Worm (Caenorhabditis elegans) whole organism, young adult: Measurements from ENCODE around the gene mpk-2.
A peak's percentile ranks its signal among the peaks of the same experiment; 100 is the strongest.

ENCODE experiments used
- F39B2.1 ChIP-seq: fragments of 200-800 bp; sonication (Bioruptor generic); IDR thresholded peaks from 2 replicates; pipeline ENCODE4 v1.3.6; 2022; ENCODE audit warnings: missing genetic modification reagents, missing genetic modification characterization, missing compliant biosample characterization
- T07F8.4 ChIP-seq: sonication (generic microtip); optimal IDR thresholded peaks from 2 replicates; lab custom pipeline; 2016; ENCODE audit warnings: mild to moderate bottlenecking, missing genetic modification characterization, moderate library complexity, missing compliant biosample characterization
- Y95B8A.8 ChIP-seq: fragments of 200-800 bp; sonication (Bioruptor generic); IDR thresholded peaks from 2 replicates; pipeline ENCODE4 v1.3.6; 2022; ENCODE audit warnings: missing genetic modification reagents, missing genetic modification characterization, missing compliant biosample characterization
- aptf-2 ChIP-seq: fragments of 200-800 bp; sonication (Bioruptor generic); conservative IDR thresholded peaks from 2 replicates; pipeline ENCODE4 v1.3.6; 2022; ENCODE audit warnings: missing genetic modification reagents, missing genetic modification characterization, missing compliant biosample characterization
- bed-1 ChIP-seq: fragments of 200-800 bp; sonication (Bioruptor generic); IDR thresholded peaks from 2 replicates; pipeline ENCODE4 v1.3.6; 2022; ENCODE audit warnings: missing genetic modification reagents, missing genetic modification characterization, missing compliant biosample characterization
- bed-2 ChIP-seq: fragments of 200-800 bp; sonication (Bioruptor generic); IDR thresholded peaks from 2 replicates; pipeline ENCODE4 v1.3.6; 2022; ENCODE audit warnings: missing genetic modification reagents, missing genetic modification characterization, missing compliant biosample characterization
- cebp-1 ChIP-seq, 2 experiments: fragments of 200-800 bp in 1 of 2; sonication (Bioruptor generic) in 1 of 2; sonication (generic microtip) in 1 of 2; IDR thresholded peaks in 1 of 2; optimal IDR thresholded peaks in 1 of 2; 2 replicates each; pipeline versions ENCODE4 v1.3.6 to Lab custom; 2017 to 2022; ENCODE audit warnings: missing compliant biosample characterization in 2 of 2, missing genetic modification characterization in 2 of 2, mild to moderate bottlenecking in 1 of 2, missing genetic modification reagents in 1 of 2, moderate library complexity in 1 of 2
- cebp-2 ChIP-seq: fragments of 200-800 bp; sonication (Bioruptor generic); IDR thresholded peaks from 2 replicates; pipeline ENCODE4 v1.3.6; 2022; ENCODE audit warnings: missing genetic modification characterization, missing compliant biosample characterization
- ceh-27 ChIP-seq: fragments of 200-800 bp; sonication (Bioruptor generic); optimal IDR thresholded peaks from 2 replicates; lab custom pipeline; 2018; ENCODE audit warnings: mild to moderate bottlenecking, missing genetic modification characterization, moderate library complexity, missing compliant biosample characterization
- ceh-40 ChIP-seq: fragments of 200-800 bp; sonication (Bioruptor generic); IDR thresholded peaks from 2 replicates; pipeline ENCODE4 v1.3.6; 2022; ENCODE audit warnings: missing genetic modification characterization, missing compliant biosample characterization
- ceh-91 ChIP-seq: fragments of 200-800 bp; sonication (Bioruptor generic); IDR thresholded peaks from 2 replicates; pipeline ENCODE4 v1.3.6; 2022; ENCODE audit warnings: missing genetic modification reagents, missing genetic modification characterization, missing compliant biosample characterization
- dox-1 ChIP-seq: fragments of 200-800 bp; sonication (Bioruptor generic); IDR thresholded peaks from 2 replicates; pipeline ENCODE4 v1.3.6; 2022; ENCODE audit warnings: missing genetic modification reagents, missing genetic modification characterization, missing compliant biosample characterization
- dpff-1 ChIP-seq: sonication (generic microtip); optimal IDR thresholded peaks from 2 replicates; lab custom pipeline; 2017; ENCODE audit warnings: mild to moderate bottlenecking, missing genetic modification characterization, missing compliant biosample characterization
- dpl-1 ChIP-seq: fragments of 150-350 bp; optimal IDR thresholded peaks from 2 replicates; lab custom pipeline; 2014; ENCODE audit warnings: missing biosample characterization, missing genetic modification reagents, missing genetic modification characterization
- egl-18 ChIP-seq: fragments of 200-800 bp; sonication (Bioruptor generic); IDR thresholded peaks from 2 replicates; pipeline ENCODE4 v1.3.6; 2022; ENCODE audit warnings: missing genetic modification reagents, missing genetic modification characterization, missing compliant biosample characterization
- egrh-3 ChIP-seq: fragments of 200-800 bp; sonication (Bioruptor generic); IDR thresholded peaks from 2 replicates; pipeline ENCODE4 v1.3.6; 2022; ENCODE audit warnings: missing genetic modification reagents, missing genetic modification characterization, missing compliant biosample characterization
- ets-4 ChIP-seq: fragments of 200-800 bp; sonication (Bioruptor generic); optimal IDR thresholded peaks from 2 replicates; lab custom pipeline; 2018; ENCODE audit warnings: mild to moderate bottlenecking, missing genetic modification characterization, missing compliant biosample characterization
- gei-17 ChIP-seq: fragments of 200-800 bp; sonication (Bioruptor generic); optimal IDR thresholded peaks from 2 replicates; lab custom pipeline; 2018; ENCODE audit warnings: mild to moderate bottlenecking, missing genetic modification characterization, missing compliant biosample characterization
- him-1 ChIP-seq: sonication (generic microtip); optimal IDR thresholded peaks from 2 replicates; lab custom pipeline; 2016; ENCODE audit warnings: missing genotype, missing genetic modification reagents, missing genetic modification characterization, missing compliant biosample characterization
- hlh-12 ChIP-seq: sonication (generic microtip); optimal IDR thresholded peaks from 2 replicates; lab custom pipeline; 2016; ENCODE audit warnings: missing genetic modification characterization, missing compliant biosample characterization
- hlh-26 ChIP-seq: fragments of 200-800 bp; sonication (Bioruptor generic); conservative IDR thresholded peaks from 2 replicates; pipeline ENCODE4 v1.3.6; 2022; ENCODE audit warnings: missing genetic modification reagents, missing genetic modification characterization, missing compliant biosample characterization
- let-607 ChIP-seq, 2 experiments: fragments of 200-800 bp in 1 of 2; sonication (Bioruptor generic) in 1 of 2; sonication (generic microtip) in 1 of 2; optimal IDR thresholded peaks; 2 replicates each; lab custom pipeline; 2016 to 2018; ENCODE audit warnings: mild to moderate bottlenecking in 2 of 2, missing compliant biosample characterization in 2 of 2, missing genetic modification characterization in 2 of 2, moderate library complexity in 2 of 2, missing genotype in 1 of 2
- lin-40 ChIP-seq: sonication (generic microtip); optimal IDR thresholded peaks from 2 replicates; lab custom pipeline; 2016; ENCODE audit warnings: missing genetic modification characterization, mild to moderate bottlenecking, missing compliant biosample characterization, missing genotype, missing genetic modification reagents
- madf-10 ChIP-seq: sonication (generic microtip); optimal IDR thresholded peaks from 2 replicates; lab custom pipeline; 2016; ENCODE audit warnings: mild to moderate bottlenecking, missing genetic modification characterization, missing compliant biosample characterization
- madf-3 ChIP-seq: fragments of 200-800 bp; sonication (Bioruptor generic); IDR thresholded peaks from 2 replicates; pipeline ENCODE4 v1.3.6; 2022; ENCODE audit warnings: missing genetic modification reagents, missing genetic modification characterization, missing compliant biosample characterization
- madf-6 ChIP-seq: fragments of 200-800 bp; sonication (Bioruptor generic); IDR thresholded peaks from 2 replicates; pipeline ENCODE4 v1.3.6; 2022; ENCODE audit warnings: missing genetic modification reagents, missing genetic modification characterization, missing compliant biosample characterization
- nfya-1 ChIP-seq: sonication (generic microtip); optimal IDR thresholded peaks from 2 replicates; lab custom pipeline; 2017; ENCODE audit warnings: antibody characterized with exemption, missing compliant biosample characterization, missing genetic modification characterization, borderline replicate concordance; ENCODE audit not compliant: insufficient read depth
- snpc-1.1 ChIP-seq: sonication (generic microtip); optimal IDR thresholded peaks from 2 replicates; lab custom pipeline; 2017; ENCODE audit warnings: missing genetic modification characterization, mild to moderate bottlenecking, missing compliant biosample characterization, antibody characterized with exemption, moderate library complexity, missing genotype, missing genetic modification reagents; ENCODE audit not compliant: insufficient read depth
- snpc-4 ChIP-seq, 5 experiments: fragments of 150-350 bp in 1 of 5; sonication (generic microtip) in 4 of 5; optimal IDR thresholded peaks; 2 replicates each; lab custom pipeline; 2014 to 2018; ENCODE audit warnings: missing genetic modification characterization in 5 of 5, missing biosample characterization in 3 of 5, antibody characterized with exemption in 2 of 5, mild to moderate bottlenecking in 2 of 5, missing compliant biosample characterization in 2 of 5, missing genotype in 2 of 5, moderate library complexity in 2 of 5, missing genetic modification reagents in 1 of 5
- tbp1 ChIP-seq: fragments of 200-800 bp; sonication (Bioruptor generic); optimal IDR thresholded peaks from 2 replicates; lab custom pipeline; 2018; ENCODE audit warnings: mild to moderate bottlenecking, missing genetic modification characterization, missing compliant biosample characterization
- tlf-1 ChIP-seq: fragments of 200-800 bp; sonication (Bioruptor generic); optimal IDR thresholded peaks from 2 replicates; lab custom pipeline; 2018; ENCODE audit warnings: mild to moderate bottlenecking, missing genetic modification characterization, missing compliant biosample characterization
- zim-3 ChIP-seq: sonication (generic microtip); optimal IDR thresholded peaks from 2 replicates; lab custom pipeline; 2017; ENCODE audit warnings: mild to moderate bottlenecking, missing genetic modification characterization, moderate library complexity, missing compliant biosample characterization
- ztf-25 ChIP-seq: fragments of 200-800 bp; sonication (Bioruptor generic); IDR thresholded peaks from 2 replicates; pipeline ENCODE4 v1.3.6; 2022; ENCODE audit warnings: missing genetic modification reagents, missing genetic modification characterization, missing compliant biosample characterization

Gene mpk-2

DNA sequence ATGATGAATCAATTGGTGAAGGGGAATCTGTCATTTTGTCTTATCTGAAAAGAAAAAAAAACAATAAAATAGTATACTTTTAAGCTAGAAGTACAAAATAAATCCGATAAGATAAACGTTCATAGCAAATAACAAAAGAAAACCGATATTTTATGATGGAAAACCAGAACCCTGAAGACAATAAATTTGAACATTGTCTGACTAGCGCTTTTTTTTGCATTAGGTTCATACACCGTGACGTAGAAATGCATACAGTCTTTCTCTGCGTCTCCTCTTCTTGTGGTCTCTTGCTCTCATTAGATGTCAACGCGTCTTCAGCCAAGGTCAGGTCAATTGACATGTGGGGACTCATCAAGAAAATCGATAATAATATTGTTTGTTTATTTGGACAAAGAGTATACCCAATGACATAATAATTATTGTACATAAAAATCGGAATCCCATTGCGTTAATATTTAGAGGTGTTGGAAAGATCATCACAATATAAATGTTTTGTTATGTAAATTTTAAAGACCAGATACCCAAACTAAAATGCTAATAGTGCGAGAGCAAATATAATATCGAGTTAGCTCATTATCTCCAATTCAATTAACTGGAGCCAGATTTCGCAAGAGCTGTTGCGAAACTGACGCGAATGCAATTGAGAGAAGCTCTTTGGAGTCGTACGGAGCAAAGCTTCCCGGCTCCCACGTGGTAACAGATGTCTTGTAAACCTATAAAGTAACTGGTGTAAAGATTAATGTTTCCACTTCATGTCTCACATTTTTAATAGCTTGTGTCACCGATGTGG lies 22.6 kb upstream of the mpk-2 start, which contains the start of gene dsh-2 (continued):
- TF ChIP-seq nfya-1 (tag; lab: Kevin White, UChicago) (no peak), tlf-1 (GFP tag; lab: Kevin White, UChicago) (no peak), gei-17 (GFP tag; lab: Kevin White, UChicago) (no peak), dox-1 (GFP tag; lab: Robert Waterston, UW) (peak; percentile 54; the same call in 1 of the 2 replicates), T07F8.4 (no peak), madf-10 (tag; lab: Kevin White, UChicago) (no peak), him-1 (tag; lab: Kevin White, UChicago) (peak; percentile 3), ceh-91 (no peak), ceh-27 (GFP tag; lab: Kevin White, UChicago) (peak; percentile 30), snpc-4 (GFP tag; optimal IDR thresholded peaks at IDR 0.05; lab: Kevin White, UChicago) (no peak), snpc-4 (tag; optimal IDR thresholded peaks at IDR 0.05; lab: Kevin White, UChicago) (peak in 2 of 4 experiments; percentile 13 to 53), madf-6 (peak; percentile 55), lin-40 (tag; lab: Kevin White, UChicago) (peak; percentile 33), cebp-1 (GFP tag; IDR thresholded peaks at IDR 0.05; lab: Robert Waterston, UW) (peak; percentile 56; the same call in 1 of the 2 replicates), cebp-1 (tag; optimal IDR thresholded peaks at IDR 0.05; lab: Kevin White, UChicago) (peak; percentile 90), cebp-2 (GFP tag; lab: Robert Waterston, UW) (no peak)

- TF ChIP-seq ceh-40 (GFP tag; lab: Robert Waterston, UW) = no peak
- no peak for TF ChIP-seq bed-2 (GFP tag; lab: Robert Waterston, UW)
- no peak for TF ChIP-seq hlh-12 (tag; lab: Kevin White, UChicago)
- no peak for TF ChIP-seq dpl-1
- no peak for TF ChIP-seq ztf-25 (GFP tag; lab: Robert Waterston, UW)
- no peak for TF ChIP-seq ceh-91
- TF ChIP-seq tbp1 (GFP tag; lab: Kevin White, UChicago) = no peak
- no peak for TF ChIP-seq dpff-1 (tag; lab: Kevin White, UChicago)
- TF ChIP-seq F39B2.1 (GFP tag; lab: Robert Waterston, UW) = no peak
- no peak for TF ChIP-seq zim-3 (tag; lab: Kevin White, UChicago)
- no peak for TF ChIP-seq madf-3 (GFP tag; lab: Robert Waterston, UW)
- TF ChIP-seq bed-1 (GFP tag; lab: Robert Waterston, UW) = no peak
Observed at ce11 chrII:5083341-5083740, 20.6 kb upstream of the mpk-2 start, which contains the start of gene C04G6.4. Gene C04G6.4 (minus strand): TSS chrII:5083441.

- TF ChIP-seq madf-10 (tag; lab: Kevin White, UChicago) (no peak), ets-4 (GFP tag; lab: Kevin White, UChicago) (no peak), snpc-1.1 (tag; lab: Kevin White, UChicago) (no peak), him-1 (tag; lab: Kevin White, UChicago) (no peak), let-607 (tag; optimal IDR thresholded peaks at IDR 0.05; lab: Kevin White, UChicago) (no peak), aptf-2 (GFP tag; lab: Robert Waterston, UW) (no peak), egrh-3 (no peak), dox-1 (GFP tag; lab: Robert Waterston, UW) (no peak)
Observed at ce11 chrII:5084225-5084624, 19.7 kb upstream of the mpk-2 start.

- TF ChIP-seq Y95B8A.8 (GFP tag; lab: Robert Waterston, UW) (no peak), egl-18 (GFP tag; lab: Robert Waterston, UW) (no peak), hlh-26 (GFP tag; lab: Robert Waterston, UW) (no peak), him-1 (tag; lab: Kevin White, UChicago) (no peak), tlf-1 (GFP tag; lab: Kevin White, UChicago) (no peak)
Observed at ce11 chrII:5085450-5085849, 18.5 kb upstream of the mpk-2 start, which contains the start of gene txt-9. Gene txt-9 (plus strand): TSS chrII:5085785.
